Worm (Caenorhabditis elegans) whole organism, late embryonic: ENCODE measurements around the gene T07C4.12.

ENCODE experiments used
- ama-1 ChIP-seq: fragments of 150-350 bp; optimal IDR thresholded peaks from 2 replicates; lab custom pipeline; 2014
- ceh-22 ChIP-seq: sonication (generic microtip); optimal IDR thresholded peaks from 2 replicates; lab custom pipeline; 2017; ENCODE audit warnings: missing biosample characterization, missing genetic modification characterization
- ceh-24 ChIP-seq: sonication (generic microtip); optimal IDR thresholded peaks from 2 replicates; lab custom pipeline; 2016; ENCODE audit warnings: mild to moderate bottlenecking, missing genetic modification characterization, missing compliant biosample characterization
- lin-11 ChIP-seq: fragments of 200-800 bp; sonication (Bioruptor generic); optimal IDR thresholded peaks from 2 replicates; lab custom pipeline; 2018; ENCODE audit warnings: mild to moderate bottlenecking, missing genetic modification characterization, missing compliant biosample characterization

ce11 chrIII:10320788-10321187, 11.7 kb downstream of the T07C4.12 start, which contains the start of gene sas-7:
- TF ChIP-seq ceh-22 (tag; lab: Kevin White, UChicago): no peak
- no peak for TF ChIP-seq ama-1 (lab: Kevin White, UChicago)
- TF ChIP-seq lin-11 (tag; lab: Kevin White, UChicago): no peak
- no peak for TF ChIP-seq ceh-24 (tag; lab: Kevin White, UChicago)
